Fruit fly (Drosophila melanogaster): ENCODE data around the gene CG12259.

Gene CG12259

DNA sequence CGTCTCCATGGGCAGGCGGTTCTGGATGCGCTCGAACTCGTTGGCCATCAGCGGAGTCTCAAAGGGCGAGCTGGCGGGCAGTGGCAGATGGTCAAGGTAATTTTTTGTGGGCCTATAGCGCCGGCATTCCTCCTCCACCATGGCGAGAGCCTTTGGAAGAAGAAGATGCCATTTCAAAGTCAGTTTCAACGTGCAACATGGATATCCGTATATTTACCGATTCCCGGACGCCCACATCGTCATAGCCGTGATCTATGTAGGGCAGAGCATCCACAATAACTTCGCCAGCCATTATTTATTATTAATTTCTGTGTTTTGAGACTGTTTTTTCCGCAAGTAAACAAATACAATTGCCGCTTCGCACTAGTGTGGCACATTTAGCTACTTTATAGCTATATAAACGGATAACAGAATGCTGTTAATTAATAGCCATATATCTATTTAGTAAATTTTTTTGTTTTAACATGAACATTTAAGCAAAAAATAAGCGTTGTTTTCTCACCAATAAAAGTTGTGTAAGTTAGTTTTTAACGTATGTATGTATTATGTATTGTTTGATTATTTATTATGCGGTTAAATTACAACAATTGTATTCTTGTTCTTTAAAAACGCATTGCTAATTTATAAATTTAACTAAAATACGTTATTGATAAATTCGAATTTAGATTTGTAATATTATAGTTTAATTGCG lies 1.2 kb upstream of the CG12259 start, which contains the start of gene BCAS2:
BCAS2 (minus strand) TSS at position 375 of the 691 bp plus-strand sequence.
- TF ChIP-seq Pif1B (GFP tag; optimal IDR thresholded peaks at IDR 0.05) (no peak), rn (GFP tag; IDR thresholded peaks at IDR 0.05) (no peak), CG12605 (GFP tag; IDR thresholded peaks at IDR 0.05) (no peak), Snoo (tag; optimal IDR thresholded peaks at IDR 0.05) (no peak), fd96Ca (GFP tag; IDR thresholded peaks at IDR 0.05) (no peak), CG8301 (tag; optimal IDR thresholded peaks at IDR 0.05) (no peak), CG9948 (tag; optimal IDR thresholded peaks at IDR 0.05) (no peak), Ets98B (GFP tag; IDR thresholded peaks at IDR 0.05) (no peak), CG4496 (GFP tag; IDR thresholded peaks at IDR 0.05) (no peak), gl (tag; optimal IDR thresholded peaks at IDR 0.05) (no peak), CG14655 (GFP tag; optimal IDR thresholded peaks at IDR 0.05) (no peak), CG10348 (GFP tag; IDR thresholded peaks at IDR 0.05) (no peak), CG32121 (GFP tag; IDR thresholded peaks at IDR 0.05) (no peak), EcR (GFP tag; optimal IDR thresholded peaks at IDR 0.05) (no peak), CG8159 (tag; optimal IDR thresholded peaks at IDR 0.05) (no peak), D1 (tag; optimal IDR thresholded peaks at IDR 0.05) (no peak), Pif1A (GFP tag; optimal IDR thresholded peaks at IDR 0.05) (no peak), CG34367 (tag; optimal IDR thresholded peaks at IDR 0.05) (no peak), CG17806 (tag; optimal IDR thresholded peaks at IDR 0.05) (no peak), CG15710 (tag; optimal IDR thresholded peaks at IDR 0.05) (no peak)

DNA sequence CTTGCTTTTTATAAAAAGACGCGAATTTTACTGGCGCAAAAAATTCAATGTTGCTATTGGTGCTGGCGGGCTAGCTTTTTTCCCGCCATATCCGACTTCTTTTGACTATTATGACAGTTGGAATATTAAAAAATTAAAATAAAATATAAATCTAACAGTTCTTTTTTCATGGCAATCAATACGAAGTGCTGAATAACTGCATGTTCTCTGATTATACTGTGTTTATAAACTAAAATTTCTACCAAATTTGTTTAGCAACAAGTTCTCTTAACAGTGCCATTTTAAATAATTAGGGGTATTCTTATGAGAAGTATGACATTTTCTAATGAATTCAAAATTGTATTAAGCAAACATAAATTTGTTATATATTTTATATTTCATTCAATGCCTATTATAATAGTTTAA lies 1.5 kb downstream of the CG12259 start, which contains the start of gene Boh1:
Boh1 (minus strand) TSS at position 76 of the 405 bp plus-strand sequence.
- TF ChIP-seq Snoo (tag; optimal IDR thresholded peaks at IDR 0.05) (peak; percentile 39), CG8159 (tag; optimal IDR thresholded peaks at IDR 0.05) (peak; percentile 46), CG14655 (GFP tag; optimal IDR thresholded peaks at IDR 0.05) (no peak), CG34367 (tag; optimal IDR thresholded peaks at IDR 0.05) (no peak), fd96Ca (GFP tag; IDR thresholded peaks at IDR 0.05) (no peak), D1 (tag; optimal IDR thresholded peaks at IDR 0.05) (no peak), CG10348 (GFP tag; IDR thresholded peaks at IDR 0.05) (no peak), CG8301 (tag; optimal IDR thresholded peaks at IDR 0.05) (no peak)

DNA sequence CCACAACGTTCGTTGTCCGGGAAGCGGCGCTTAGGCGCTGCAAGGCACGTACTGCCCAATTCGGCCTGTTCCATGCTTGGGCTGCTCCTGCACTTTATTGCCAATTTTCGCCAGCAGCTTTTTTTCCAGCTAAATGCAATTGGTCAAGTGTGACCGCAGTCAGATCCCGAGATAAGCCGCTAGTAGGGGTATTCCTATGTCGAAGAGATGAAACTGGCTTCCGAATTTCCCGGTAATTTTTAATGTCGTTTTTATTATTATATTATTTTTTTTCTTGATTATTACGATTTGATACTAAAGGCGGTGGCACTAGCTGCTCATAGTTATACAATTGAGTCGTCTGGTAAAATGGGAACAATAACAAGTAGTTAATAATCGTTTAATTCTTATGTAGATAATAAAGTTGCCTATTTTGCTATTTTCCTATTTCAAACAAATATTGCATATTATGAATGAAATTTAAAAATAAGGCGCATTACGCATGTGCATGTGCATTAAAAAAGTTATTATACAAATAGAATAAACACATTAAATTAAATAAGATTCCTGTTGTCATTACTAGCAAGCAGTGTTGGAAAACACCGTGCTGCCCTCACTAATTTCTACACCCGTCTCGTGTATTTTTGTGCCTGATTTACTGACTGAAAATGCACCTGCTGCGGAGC lies 4.4 kb downstream of the CG12259 start, which contains the start of the genes CG5003 and mRpS22:
CG5003 (minus strand) TSS at position 162 of the 665 bp plus-strand sequence.
mRpS22 (plus strand) TSS at position 554 of the 665 bp plus-strand sequence.
- TF ChIP-seq Pif1B (GFP tag; optimal IDR thresholded peaks at IDR 0.05): peak; percentile 43
- TF ChIP-seq Pif1A (GFP tag; optimal IDR thresholded peaks at IDR 0.05): no peak
- TF ChIP-seq CG9948 (tag; optimal IDR thresholded peaks at IDR 0.05): peak; percentile 4
- TF ChIP-seq CG8159 (tag; optimal IDR thresholded peaks at IDR 0.05): peak; percentile 53
- peak; percentile 44 for TF ChIP-seq Snoo (tag; optimal IDR thresholded peaks at IDR 0.05)
- TF ChIP-seq Ets98B (GFP tag; IDR thresholded peaks at IDR 0.05): no peak
- TF ChIP-seq CG17806 (tag; optimal IDR thresholded peaks at IDR 0.05): peak; percentile 12
- TF ChIP-seq CG15710 (tag; optimal IDR thresholded peaks at IDR 0.05): peak; percentile 55
- TF ChIP-seq CG4496 (GFP tag; IDR thresholded peaks at IDR 0.05): 0 out of 3 replicates have a peak, but pooled peaks have one; percentile 34

DNA sequence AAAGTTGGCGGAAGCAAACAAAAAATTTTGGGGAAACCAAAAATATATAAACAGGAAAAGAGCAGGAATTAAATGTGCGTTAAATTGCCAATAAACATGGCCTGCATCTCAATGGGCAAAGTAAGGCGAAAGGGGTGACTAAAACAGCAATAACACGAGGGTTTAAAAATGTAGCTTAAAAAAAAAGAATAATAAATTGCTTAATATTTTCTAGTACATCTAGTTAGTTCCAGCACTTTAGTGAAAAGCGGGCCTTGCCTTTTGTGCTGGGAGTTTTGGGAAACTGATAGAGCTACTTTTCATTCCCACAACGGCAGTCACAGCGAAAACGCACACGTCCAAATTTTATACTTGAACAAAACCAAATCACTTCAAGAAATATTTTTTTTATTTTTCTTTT lies 8.7 kb downstream of the CG12259 start, which contains the start of gene mil:
mil (plus strand) TSS at position 301 of the 400 bp plus-strand sequence.
- no peak for TF ChIP-seq CG13204 (GFP tag; optimal IDR thresholded peaks at IDR 0.05)
- TF ChIP-seq CG4496 (GFP tag; IDR thresholded peaks at IDR 0.05): no peak
- TF ChIP-seq CG17806 (tag; optimal IDR thresholded peaks at IDR 0.05): no peak
- TF ChIP-seq CG32121 (GFP tag; IDR thresholded peaks at IDR 0.05): no peak
- TF ChIP-seq CG8159 (tag; optimal IDR thresholded peaks at IDR 0.05): no peak
- TF ChIP-seq rn (GFP tag; IDR thresholded peaks at IDR 0.05): no peak
- TF ChIP-seq CG15710 (tag; optimal IDR thresholded peaks at IDR 0.05): no peak
- no peak for TF ChIP-seq Pif1B (GFP tag; optimal IDR thresholded peaks at IDR 0.05)
- no peak for TF ChIP-seq fd96Ca (GFP tag; IDR thresholded peaks at IDR 0.05)
- no peak for TF ChIP-seq Snoo (tag; optimal IDR thresholded peaks at IDR 0.05)
- no peak for TF ChIP-seq CG9948 (tag; optimal IDR thresholded peaks at IDR 0.05)
- no peak for TF ChIP-seq EcR (GFP tag; optimal IDR thresholded peaks at IDR 0.05)
- no peak for TF ChIP-seq CG10348 (GFP tag; IDR thresholded peaks at IDR 0.05)
- no peak for TF ChIP-seq Pif1A (GFP tag; optimal IDR thresholded peaks at IDR 0.05)
- no peak for TF ChIP-seq CG34367 (tag; optimal IDR thresholded peaks at IDR 0.05)

DNA sequence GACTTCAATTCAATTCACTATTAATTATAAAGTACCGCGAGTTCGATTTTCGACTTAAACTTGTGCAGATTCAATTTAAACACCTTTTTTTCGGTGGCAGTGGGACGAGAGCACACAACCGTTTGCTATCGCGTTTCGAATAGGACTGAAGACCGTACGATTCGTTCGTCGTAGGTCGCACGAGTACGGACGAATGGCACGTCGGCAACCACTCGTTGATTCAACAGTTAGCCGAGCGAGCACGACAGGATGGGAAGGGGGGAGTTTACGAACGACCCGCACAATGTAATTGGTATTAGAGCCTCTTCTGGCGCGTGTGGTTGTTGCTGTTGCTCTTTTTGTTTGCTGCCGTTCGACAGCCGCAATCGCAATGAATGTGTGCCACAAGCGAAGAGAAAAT lies 15.2 kb downstream of the CG12259 start, which contains the start of gene CG34353:
CG34353 (minus strand) TSS at position 149 of the 400 bp plus-strand sequence.
- peak; percentile 43 for TF ChIP-seq Pif1A (GFP tag; optimal IDR thresholded peaks at IDR 0.05)
- TF ChIP-seq CG32121 (GFP tag; IDR thresholded peaks at IDR 0.05): no peak
- TF ChIP-seq CG14655 (GFP tag; optimal IDR thresholded peaks at IDR 0.05): no peak
- TF ChIP-seq EcR (GFP tag; optimal IDR thresholded peaks at IDR 0.05): no peak
- 0 out of 2 replicates have a peak, but pooled peaks have one; percentile 11 for TF ChIP-seq CG12605 (GFP tag; IDR thresholded peaks at IDR 0.05)
- no peak for TF ChIP-seq CG17806 (tag; optimal IDR thresholded peaks at IDR 0.05)
- TF ChIP-seq fd96Ca (GFP tag; IDR thresholded peaks at IDR 0.05): no peak
- no peak for TF ChIP-seq D1 (tag; optimal IDR thresholded peaks at IDR 0.05)
- no peak for TF ChIP-seq rn (GFP tag; IDR thresholded peaks at IDR 0.05)
- peak; percentile 12 for TF ChIP-seq CG13204 (GFP tag; optimal IDR thresholded peaks at IDR 0.05)
- TF ChIP-seq Ets98B (GFP tag; IDR thresholded peaks at IDR 0.05): no peak
- TF ChIP-seq CG8159 (tag; optimal IDR thresholded peaks at IDR 0.05): no peak
- no peak for TF ChIP-seq CG34367 (tag; optimal IDR thresholded peaks at IDR 0.05)
- no peak for TF ChIP-seq CG15710 (tag; optimal IDR thresholded peaks at IDR 0.05)
- no peak for TF ChIP-seq CG9948 (tag; optimal IDR thresholded peaks at IDR 0.05)
- no peak for TF ChIP-seq Snoo (tag; optimal IDR thresholded peaks at IDR 0.05)
- no peak for TF ChIP-seq CG8301 (tag; optimal IDR thresholded peaks at IDR 0.05)
- no peak for TF ChIP-seq gl (tag; optimal IDR thresholded peaks at IDR 0.05)
- no peak for TF ChIP-seq Pif1B (GFP tag; optimal IDR thresholded peaks at IDR 0.05)
- no peak for TF ChIP-seq CG4496 (GFP tag; IDR thresholded peaks at IDR 0.05)
- no peak for TF ChIP-seq CG10348 (GFP tag; IDR thresholded peaks at IDR 0.05)
